Fruit fly (Drosophila melanogaster) whole organism, wandering third instar larva: ENCODE data around the gene BthD.

Experiments
- Abd-B ChIP-seq: fragments of >200 bp; optimal IDR thresholded peaks from 2 replicates; lab custom pipeline; 2017; ENCODE audit warnings: missing biosample characterization, missing genetic modification characterization
- CG32264 ChIP-seq: fragments of 200-800 bp; sonication (Bioruptor generic); optimal IDR thresholded peaks from 2 replicates; lab custom pipeline; 2016; ENCODE audit warnings: missing biosample characterization, missing genetic modification characterization
- CG9705 ChIP-seq: fragments of 200-800 bp; sonication (Bioruptor generic); optimal IDR thresholded peaks from 2 replicates; lab custom pipeline; 2018; ENCODE audit warnings: missing biosample characterization, mild to moderate bottlenecking, missing genetic modification characterization
- Dfd ChIP-seq: fragments of >200 bp; optimal IDR thresholded peaks from 2 replicates; lab custom pipeline; 2017; ENCODE audit warnings: missing biosample characterization, missing genetic modification characterization
- Dif ChIP-seq: fragments of 200-275, 200-300 bp; sonication (Bioruptor generic); optimal IDR thresholded peaks from 2 replicates; lab custom pipeline; 2018; ENCODE audit warnings: missing biosample characterization, missing genetic modification characterization; ENCODE audit not compliant: partially characterized antibody
- GATAd ChIP-seq: sonication (Bioruptor generic); optimal IDR thresholded peaks from 2 replicates; lab custom pipeline; 2016; ENCODE audit warnings: missing biosample characterization, missing genetic modification characterization
- HLH106 ChIP-seq: fragments of 200-800 bp; optimal IDR thresholded peaks from 3 replicates; lab custom pipeline; 2019; ENCODE audit warnings: missing biosample characterization, mild to moderate bottlenecking, missing genetic modification characterization, moderate library complexity
- Hnf4 ChIP-seq: fragments of 200-800 bp; sonication (Bioruptor generic); optimal IDR thresholded peaks from 2 replicates; lab custom pipeline; 2016; ENCODE audit warnings: missing biosample characterization, mild to moderate bottlenecking, missing genetic modification characterization
- Jra ChIP-seq: sonication (Bioruptor generic); optimal IDR thresholded peaks from 2 replicates; lab custom pipeline; 2016; ENCODE audit warnings: missing biosample characterization, missing genetic modification characterization
- Mio ChIP-seq: sonication (Bioruptor generic); optimal IDR thresholded peaks from 2 replicates; lab custom pipeline; 2016; ENCODE audit warnings: missing biosample characterization, missing genetic modification characterization
- Myc ChIP-seq: fragments of >200 bp; optimal IDR thresholded peaks from 2 replicates; lab custom pipeline; 2017
- Rel ChIP-seq, 2 experiments: fragments of 200-800 bp; sonication (Bioruptor generic) in 1 of 2; optimal IDR thresholded peaks; 2 replicates in 1 of 2; 3 replicates in 1 of 2; lab custom pipeline; 2016 to 2019; ENCODE audit warnings: mild to moderate bottlenecking in 2 of 2, missing biosample characterization in 2 of 2, missing genetic modification characterization in 2 of 2, moderate library complexity in 1 of 2
- Sp1 ChIP-seq: fragments of 200-800 bp; sonication (Bioruptor generic); optimal IDR thresholded peaks from 3 replicates; lab custom pipeline; 2019; ENCODE audit warnings: missing biosample characterization, mild to moderate bottlenecking, missing genetic modification characterization, moderate library complexity
- Vsx2 ChIP-seq: fragments of 200-300, 225-300 bp; sonication (Bioruptor generic); optimal IDR thresholded peaks from 2 replicates; lab custom pipeline; 2018; ENCODE audit warnings: missing biosample characterization, missing genetic modification characterization; ENCODE audit not compliant: partially characterized antibody
- br ChIP-seq: fragments of 200-800 bp; sonication (Bioruptor generic); optimal IDR thresholded peaks from 2 replicates; lab custom pipeline; 2016; ENCODE audit warnings: missing biosample characterization, missing genetic modification characterization
- brk ChIP-seq: fragments of 200-800 bp; sonication (Bioruptor generic); optimal IDR thresholded peaks from 2 replicates; lab custom pipeline; 2016; ENCODE audit warnings: missing biosample characterization, mild to moderate bottlenecking, missing genetic modification characterization
- dl ChIP-seq, 2 experiments: fragments of 175-275, 200-275 bp in 1 of 2; fragments of 200-275 bp in 1 of 2; sonication (Bioruptor generic); optimal IDR thresholded peaks; lab custom pipeline; 2018; ENCODE audit warnings: mild to moderate bottlenecking in 2 of 2, missing biosample characterization in 2 of 2, missing genetic modification characterization in 2 of 2, moderate library complexity in 2 of 2; ENCODE audit not compliant: partially characterized antibody in 2 of 2, insufficient read depth in 1 of 2
- dmrt93B ChIP-seq: fragments of 200-800 bp; sonication (Bioruptor generic); optimal IDR thresholded peaks from 2 replicates; lab custom pipeline; 2018; ENCODE audit warnings: missing biosample characterization, mild to moderate bottlenecking, missing genetic modification characterization
- ey ChIP-seq: fragments of 200-800 bp; sonication (Bioruptor generic); optimal IDR thresholded peaks from 2 replicates; lab custom pipeline; 2016; ENCODE audit warnings: missing biosample characterization, missing genetic modification characterization
- foxo ChIP-seq, 2 experiments: fragments of 200-800 bp; sonication (Bioruptor generic); optimal IDR thresholded peaks; 2 replicates in 1 of 2; 3 replicates in 1 of 2; lab custom pipeline; 2016 to 2017; ENCODE audit warnings: missing biosample characterization in 2 of 2, missing genetic modification characterization in 2 of 2
- fru ChIP-seq: fragments of 200-800 bp; sonication (Bioruptor generic); optimal IDR thresholded peaks from 3 replicates; lab custom pipeline; 2016; ENCODE audit warnings: missing biosample characterization, mild to moderate bottlenecking, missing genetic modification characterization
- h ChIP-seq: fragments of 200-800 bp; sonication (Bioruptor generic); optimal IDR thresholded peaks from 3 replicates; lab custom pipeline; 2016; ENCODE audit warnings: missing biosample characterization, mild to moderate bottlenecking, missing genetic modification characterization
- jim ChIP-seq: fragments of 175-275, 200-325 bp; sonication (Bioruptor generic); optimal IDR thresholded peaks from 2 replicates; lab custom pipeline; 2016; ENCODE audit warnings: missing biosample characterization, mild to moderate bottlenecking, missing genetic modification characterization
- pan ChIP-seq: fragments of >200 bp; optimal IDR thresholded peaks from 2 replicates; lab custom pipeline; 2017
- psq ChIP-seq: fragments of 200-800 bp; sonication (Bioruptor generic); optimal IDR thresholded peaks from 3 replicates; lab custom pipeline; 2017; ENCODE audit warnings: missing biosample characterization, mild to moderate bottlenecking, missing genetic modification characterization, moderate library complexity
- rgr ChIP-seq: fragments of 200-800 bp; sonication (Bioruptor generic); optimal IDR thresholded peaks from 3 replicates; lab custom pipeline; 2016; ENCODE audit warnings: missing biosample characterization, mild to moderate bottlenecking, missing genetic modification characterization
- sage ChIP-seq: fragments of 200-800 bp; sonication (Bioruptor generic); optimal IDR thresholded peaks from 2 replicates; lab custom pipeline; 2016; ENCODE audit warnings: missing biosample characterization, mild to moderate bottlenecking, missing genetic modification characterization
- sv ChIP-seq: fragments of 200-800 bp; sonication (Bioruptor generic); optimal IDR thresholded peaks from 3 replicates; lab custom pipeline; 2016; ENCODE audit warnings: missing biosample characterization, missing genetic modification characterization
- tai ChIP-seq: sonication (Bioruptor generic); optimal IDR thresholded peaks from 2 replicates; lab custom pipeline; 2016; ENCODE audit warnings: missing biosample characterization, missing genetic modification characterization
- woc ChIP-seq: sonication (Bioruptor generic); optimal IDR thresholded peaks from 2 replicates; lab custom pipeline; 2016; ENCODE audit warnings: missing biosample characterization, mild to moderate bottlenecking, missing genetic modification characterization

BthD gene

dm6 chrX:13570255-13570654 is 41.7 kb upstream of the BthD start (continued):
- peak; percentile 72 for TF ChIP-seq rgr (GFP tag; lab: Kevin White, UChicago)
- TF ChIP-seq sv (GFP tag; lab: Kevin White, UChicago) = no peak
- no peak for TF ChIP-seq Dif (GFP tag; lab: Kevin White, UChicago)
- no peak for TF ChIP-seq Abd-B (GFP tag; lab: Kevin White, UChicago)
- peak; percentile 50 for TF ChIP-seq Hnf4 (GFP tag; lab: Kevin White, UChicago)
- TF ChIP-seq Myc (lab: Kevin White, UChicago) = no peak
- peak; percentile 24 for TF ChIP-seq psq (GFP tag; lab: Kevin White, UChicago)

DNA sequence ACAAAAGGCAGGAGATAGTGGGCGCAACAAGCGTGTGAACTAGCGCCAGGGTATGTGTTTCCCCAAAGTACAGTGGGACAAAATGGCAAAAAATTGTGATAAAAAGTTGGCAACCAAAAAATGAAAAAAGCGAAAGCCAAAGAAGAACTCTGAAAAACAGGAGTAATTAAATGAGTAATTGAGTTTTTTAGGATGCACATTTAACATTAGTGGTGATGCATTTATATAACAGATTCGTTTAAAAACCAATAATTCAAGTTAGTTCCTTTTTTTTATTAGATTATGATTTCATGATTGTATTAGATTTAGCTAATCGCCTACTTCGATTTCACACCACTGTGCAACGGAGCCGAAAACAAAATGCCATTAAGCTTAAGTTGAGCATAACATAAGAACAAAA is 39.5 kb upstream of the BthD start:
- no peak for TF ChIP-seq br (GFP tag; lab: Kevin White, UChicago)
- TF ChIP-seq fru (GFP tag; lab: Kevin White, UChicago) = no peak
- no peak for TF ChIP-seq dmrt93B (GFP tag; lab: Kevin White, UChicago)
- TF ChIP-seq CG9705 (GFP tag; lab: Kevin White, UChicago) = no peak
- TF ChIP-seq Rel (GFP tag; optimal IDR thresholded peaks at IDR 0.05; lab: Kevin White, UChicago) = no peak
- no peak for TF ChIP-seq Rel (tag; optimal IDR thresholded peaks at IDR 0.05; lab: Kevin White, UChicago)
- TF ChIP-seq foxo (GFP tag; optimal IDR thresholded peaks at IDR 0.05; lab: Kevin White, UChicago) = peak in 1 of 2 experiments; percentile 29
- no peak for TF ChIP-seq Jra (GFP tag; lab: Kevin White, UChicago)
- TF ChIP-seq ey (GFP tag; lab: Kevin White, UChicago) = peak; percentile 29
- no peak for TF ChIP-seq GATAd (GFP tag; lab: Kevin White, UChicago)
- no peak for TF ChIP-seq h

- TF ChIP-seq brk (GFP tag; lab: Kevin White, UChicago) (no peak), br (GFP tag; lab: Kevin White, UChicago) (no peak), psq (GFP tag; lab: Kevin White, UChicago) (no peak), Abd-B (GFP tag; lab: Kevin White, UChicago) (no peak), h (no peak), foxo (GFP tag; optimal IDR thresholded peaks at IDR 0.05; lab: Kevin White, UChicago) (no peak), dl (GFP tag; optimal IDR thresholded peaks at IDR 0.05; lab: Kevin White, UChicago; ENCODE audit: insufficient read depth in 1 of 2, partially characterized antibody in 2 of 2) (no peak), Mio (no peak), sage (GFP tag; lab: Kevin White, UChicago) (no peak), Hnf4 (GFP tag; lab: Kevin White, UChicago) (no peak), pan (lab: Kevin White, UChicago) (no peak), Jra (GFP tag; lab: Kevin White, UChicago) (no peak), sv (GFP tag; lab: Kevin White, UChicago) (no peak), HLH106 (tag; lab: Kevin White, UChicago) (no peak), ey (GFP tag; lab: Kevin White, UChicago) (no peak), dmrt93B (GFP tag; lab: Kevin White, UChicago) (no peak), Rel (GFP tag; optimal IDR thresholded peaks at IDR 0.05; lab: Kevin White, UChicago) (no peak), Rel (tag; optimal IDR thresholded peaks at IDR 0.05; lab: Kevin White, UChicago) (no peak), Dfd (GFP tag; lab: Kevin White, UChicago) (no peak), jim (GFP tag; lab: Kevin White, UChicago) (no peak)
Measured at dm6 chrX:13579322-13579721, 32.6 kb upstream of the BthD start.

DNA sequence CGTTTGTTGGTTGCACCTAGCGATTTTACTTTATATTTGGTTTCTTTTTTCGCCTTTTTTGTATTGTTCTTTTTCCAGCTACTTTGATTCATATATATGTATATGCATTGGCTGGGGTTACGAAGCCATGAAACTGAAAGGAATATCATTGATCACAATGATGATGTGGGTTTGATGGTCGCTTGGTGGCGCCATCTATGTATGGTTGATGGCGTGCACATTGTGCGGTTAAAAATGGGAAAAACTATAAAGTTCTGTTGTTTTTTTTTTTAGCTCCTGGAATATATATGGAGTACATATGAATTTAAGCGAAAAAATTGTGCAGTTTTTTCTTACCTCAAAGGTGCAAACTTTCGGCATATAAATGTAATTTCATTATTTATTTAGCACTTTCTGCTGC is 25.0 kb upstream of the BthD start:
- TF ChIP-seq HLH106 (tag; lab: Kevin White, UChicago) (no peak), Mio (no peak), Hnf4 (GFP tag; lab: Kevin White, UChicago) (no peak), h (no peak), jim (GFP tag; lab: Kevin White, UChicago) (no peak), Vsx2 (GFP tag; lab: Kevin White, UChicago) (no peak), sage (GFP tag; lab: Kevin White, UChicago) (no peak), Dif (GFP tag; lab: Kevin White, UChicago) (no peak), tai (GFP tag; lab: Kevin White, UChicago) (no peak), brk (GFP tag; lab: Kevin White, UChicago) (no peak), Myc (lab: Kevin White, UChicago) (no peak), Jra (GFP tag; lab: Kevin White, UChicago) (no peak), Sp1 (GFP tag; lab: Kevin White, UChicago) (no peak)
- TF ChIP-seq, all 38 proteins: peak for 0

DNA sequence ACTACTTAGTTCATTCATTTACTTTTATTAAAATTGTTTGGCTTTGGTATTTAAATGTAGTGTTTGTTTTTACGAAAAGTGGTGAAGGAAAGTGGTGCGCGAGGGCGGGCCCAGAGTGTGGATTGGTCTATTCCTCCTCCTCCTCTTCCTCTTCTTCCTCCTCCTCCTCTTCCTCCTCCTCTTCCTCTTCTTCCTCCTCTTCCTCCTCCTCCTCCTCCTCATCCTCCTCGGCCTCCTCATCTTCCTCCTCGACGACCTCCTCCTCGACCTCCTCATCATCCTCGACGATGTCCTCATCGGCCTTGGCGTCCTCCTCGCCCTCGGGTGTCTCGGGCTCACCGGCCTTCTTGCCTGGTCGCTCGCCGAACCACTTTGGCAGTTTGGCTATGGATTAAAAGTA is 18.3 kb upstream of the BthD start:
- TF ChIP-seq Myc (lab: Kevin White, UChicago) (no peak), CG32264 (no peak), Sp1 (GFP tag; lab: Kevin White, UChicago) (no peak), Abd-B (GFP tag; lab: Kevin White, UChicago) (no peak), woc (no peak), Jra (GFP tag; lab: Kevin White, UChicago) (no peak), ey (GFP tag; lab: Kevin White, UChicago) (no peak), psq (GFP tag; lab: Kevin White, UChicago) (no peak), rgr (GFP tag; lab: Kevin White, UChicago) (no peak), Vsx2 (GFP tag; lab: Kevin White, UChicago) (no peak)
